Worm (Caenorhabditis elegans): ENCODE results near the gene hyl-1.

- TF ChIP-seq elt-1 (tag; optimal IDR thresholded peaks at IDR 0.05) (no peak), mdl-1 (tag; optimal IDR thresholded peaks at IDR 0.05) (no peak)
These were observed 42.7 kb upstream of the hyl-1 start, which contains the start of gene C28C12.12 for ce11 chrIV:8496263-8496662.
